Fruit fly (Drosophila melanogaster) whole organism, adult: ENCODE data around the gene CG32119.

Source experiments
- CG11617 ChIP-seq: fragments of 200-800 bp; sonication (Bioruptor generic); optimal IDR thresholded peaks from 2 replicates; lab custom pipeline; 2017; ENCODE audit warnings: mild to moderate bottlenecking, missing biosample characterization, missing genetic modification reagents, missing genetic modification characterization
- CG12768 ChIP-seq: fragments of 200-800 bp; sonication (Bioruptor generic); optimal IDR thresholded peaks from 2 replicates; lab custom pipeline; 2017; ENCODE audit warnings: missing biosample characterization, missing genetic modification characterization, mild to moderate bottlenecking, moderate library complexity, missing genetic modification reagents
- CG14711 ChIP-seq: fragments of 200-800 bp; sonication (Bioruptor generic); optimal IDR thresholded peaks from 2 replicates; lab custom pipeline; 2018; ENCODE audit warnings: missing biosample characterization, mild to moderate bottlenecking, missing genetic modification characterization, moderate library complexity
- CG1620 ChIP-seq: fragments of 200-800 bp; sonication (Bioruptor generic); optimal IDR thresholded peaks from 2 replicates; lab custom pipeline; 2016; ENCODE audit warnings: missing biosample characterization, missing genetic modification characterization
- CG33017 ChIP-seq: fragments of 200-800 bp; sonication (Bioruptor generic); optimal IDR thresholded peaks from 2 replicates; lab custom pipeline; 2018; ENCODE audit warnings: missing biosample characterization, mild to moderate bottlenecking, missing genetic modification characterization, moderate library complexity
- CG5204 ChIP-seq: fragments of 200-800 bp; sonication (Bioruptor generic); optimal IDR thresholded peaks from 2 replicates; lab custom pipeline; 2016; ENCODE audit warnings: missing biosample characterization, missing genetic modification characterization
- CG7045 ChIP-seq: fragments of 200-800 bp; sonication (Bioruptor generic); optimal IDR thresholded peaks from 2 replicates; lab custom pipeline; 2017; ENCODE audit warnings: missing biosample characterization, mild to moderate bottlenecking, missing genetic modification characterization
- CG7101 ChIP-seq: fragments of 200-800 bp; sonication (Bioruptor generic); optimal IDR thresholded peaks from 2 replicates; lab custom pipeline; 2018; ENCODE audit warnings: missing biosample characterization, mild to moderate bottlenecking, missing genetic modification characterization, moderate library complexity
- Clk ChIP-seq: fragments of 200-800 bp; sonication (Bioruptor generic); optimal IDR thresholded peaks from 2 replicates; lab custom pipeline; 2017; ENCODE audit warnings: missing biosample characterization, missing genetic modification characterization
- Crg-1 ChIP-seq: fragments of 200-800 bp; sonication (Bioruptor generic); optimal IDR thresholded peaks from 2 replicates; lab custom pipeline; 2016; ENCODE audit warnings: missing biosample characterization, missing genetic modification characterization
- Hr96 ChIP-seq: fragments of 200-800 bp; sonication (Bioruptor generic); optimal IDR thresholded peaks from 2 replicates; lab custom pipeline; 2016; ENCODE audit warnings: missing biosample characterization, missing genetic modification characterization
- Mnt ChIP-seq: fragments of 200-800 bp; sonication (Bioruptor generic); optimal IDR thresholded peaks from 2 replicates; lab custom pipeline; 2016; ENCODE audit warnings: missing biosample characterization, mild to moderate bottlenecking, missing genetic modification characterization
- bab1 ChIP-seq: fragments of 200-800 bp; sonication (Bioruptor generic); optimal IDR thresholded peaks from 3 replicates; lab custom pipeline; 2019; ENCODE audit warnings: missing biosample characterization, mild to moderate bottlenecking, missing genetic modification characterization, moderate library complexity
- cic ChIP-seq: fragments of 200-800 bp; sonication (Bioruptor generic); optimal IDR thresholded peaks from 2 replicates; lab custom pipeline; 2017; ENCODE audit warnings: missing biosample characterization, mild to moderate bottlenecking, missing genetic modification characterization, moderate library complexity
- cnc ChIP-seq, 2 experiments: fragments of >200 bp; optimal IDR thresholded peaks; 2 replicates each; lab custom pipeline; 2017
- kay ChIP-seq: fragments of 200-800 bp; sonication (Bioruptor generic); peaks from one replicate; lab custom pipeline; 2016; ENCODE audit warnings: missing biosample characterization, missing genetic modification characterization, borderline replicate concordance
- ovo ChIP-seq: fragments of 200-800 bp; sonication (Bioruptor generic); optimal IDR thresholded peaks from 2 replicates; lab custom pipeline; 2016; ENCODE audit warnings: missing biosample characterization, missing genetic modification characterization
- tj ChIP-seq: fragments of 200-800 bp; sonication (Bioruptor generic); optimal IDR thresholded peaks from 3 replicates; lab custom pipeline; 2017; ENCODE audit warnings: missing biosample characterization, mild to moderate bottlenecking, missing genetic modification characterization, moderate library complexity
- toe ChIP-seq: fragments of 200-800 bp; sonication (Bioruptor generic); optimal IDR thresholded peaks from 2 replicates; lab custom pipeline; 2016; ENCODE audit warnings: missing biosample characterization, missing genetic modification characterization

The CG32119 gene

DNA sequence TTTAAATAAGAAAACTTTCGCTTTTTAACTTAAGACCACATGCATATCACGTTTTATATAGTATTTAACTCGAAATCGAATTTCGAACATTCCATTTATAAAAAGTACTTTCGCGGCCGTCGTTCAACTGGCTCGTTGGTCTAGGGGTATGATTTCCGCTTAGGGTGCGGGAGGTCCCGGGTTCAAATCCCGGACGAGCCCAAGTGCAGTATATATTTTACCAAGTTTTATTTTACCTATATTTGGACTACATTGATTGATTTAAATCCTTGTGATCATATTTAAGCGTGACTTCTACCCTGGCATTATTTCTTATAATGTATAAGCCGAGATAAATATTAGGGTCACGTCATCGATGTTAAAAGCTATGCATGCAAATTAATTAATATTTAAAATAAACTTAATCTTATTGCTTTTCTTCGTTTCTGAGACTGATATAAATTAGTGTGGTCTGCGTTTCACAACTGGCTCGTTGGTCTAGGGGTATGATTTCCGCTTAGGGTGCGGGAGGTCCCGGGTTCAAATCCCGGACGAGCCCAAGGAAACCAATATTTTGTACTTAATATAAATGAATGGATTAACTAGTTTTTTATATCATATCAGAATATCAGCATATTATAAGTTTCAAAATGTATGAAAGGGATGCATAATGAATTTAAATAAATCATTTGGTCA lies 37.3 kb downstream of the CG32119 start:
- no peak for TF ChIP-seq CG14711 (tag; lab: Kevin White, UChicago)
- no peak for TF ChIP-seq bab1 (GFP tag; lab: Kevin White, UChicago)
- no peak for TF ChIP-seq cic
- no peak for TF ChIP-seq cnc (optimal IDR thresholded peaks at IDR 0.05; lab: Kevin White, UChicago)
- no peak for TF ChIP-seq CG33017 (tag; lab: Kevin White, UChicago)
- no peak for TF ChIP-seq Hr96 (GFP tag; lab: Kevin White, UChicago)
- no peak for TF ChIP-seq ovo (GFP tag; lab: Kevin White, UChicago)
- TF ChIP-seq CG5204 (GFP tag; lab: Kevin White, UChicago): no peak
- no peak for TF ChIP-seq CG7045 (GFP tag; lab: Kevin White, UChicago)
- no peak for TF ChIP-seq CG11617
- no peak for TF ChIP-seq Crg-1 (GFP tag; lab: Kevin White, UChicago)
- TF ChIP-seq Mnt (GFP tag; lab: Kevin White, UChicago): no peak
- TF ChIP-seq kay (GFP tag; lab: Kevin White, UChicago): no peak
- no peak for TF ChIP-seq CG12768
- no peak for TF ChIP-seq CG7101 (tag; lab: Kevin White, UChicago)
- TF ChIP-seq CG1620 (GFP tag; lab: Kevin White, UChicago): no peak
- no peak for TF ChIP-seq toe (GFP tag; lab: Kevin White, UChicago)
- no peak for TF ChIP-seq tj (GFP tag; lab: Kevin White, UChicago)
- TF ChIP-seq Clk (GFP tag; lab: Kevin White, UChicago): no peak

dm6 chr3L:13210041-13210639 lies 38.4 kb downstream of the CG32119 start:
- TF ChIP-seq cnc (optimal IDR thresholded peaks at IDR 0.05; lab: Kevin White, UChicago) (no peak), kay (GFP tag; lab: Kevin White, UChicago) (no peak), Hr96 (GFP tag; lab: Kevin White, UChicago) (no peak), CG7045 (GFP tag; lab: Kevin White, UChicago) (no peak), CG5204 (GFP tag; lab: Kevin White, UChicago) (no peak), CG7101 (tag; lab: Kevin White, UChicago) (no peak), CG12768 (no peak)

dm6 chr3L:13197551-13197950 lies 51.0 kb downstream of the CG32119 start:
- no peak for TF ChIP-seq CG12768
- no peak for TF ChIP-seq cnc (optimal IDR thresholded peaks at IDR 0.05; lab: Kevin White, UChicago)
